Worm (Caenorhabditis elegans) whole organism, L3 larva: Measurements from ENCODE around the gene C04G6.11.
"Not testable (repeated sequence)": the region's sequence is repeated elsewhere in the genome, so short reads cannot be mapped to it uniquely, and the experiment has no call there.

Experiments used
- R02D3.7 ChIP-seq: fragments of 150-350 bp; optimal IDR thresholded peaks from 2 replicates; lab custom pipeline; 2014; ENCODE audit warnings: missing biosample characterization, missing genetic modification characterization
- aly-2 ChIP-seq: fragments of 150-350 bp; optimal IDR thresholded peaks from 2 replicates; lab custom pipeline; 2014; ENCODE audit warnings: missing biosample characterization, missing genetic modification characterization
- ceh-82 ChIP-seq: fragments of 150-350 bp; optimal IDR thresholded peaks from 2 replicates; lab custom pipeline; 2014; ENCODE audit warnings: missing biosample characterization, missing genetic modification characterization
- ceh-9 ChIP-seq: sonication (generic microtip); optimal IDR thresholded peaks from 2 replicates; lab custom pipeline; 2018; ENCODE audit warnings: missing biosample characterization, missing genetic modification characterization
- egl-27 ChIP-seq: sonication (generic microtip); optimal IDR thresholded peaks from 4 replicates; lab custom pipeline; 2017; ENCODE audit warnings: missing biosample characterization, missing genetic modification reagents, missing genetic modification characterization
- elt-2 ChIP-seq: sonication (generic microtip); optimal IDR thresholded peaks from 2 replicates; lab custom pipeline; 2016; ENCODE audit warnings: missing genetic modification reagents, mild to moderate bottlenecking, missing genetic modification characterization, missing compliant biosample characterization
- elt-3 ChIP-seq, 3 experiments: fragments of 150-350 bp in 1 of 3; sonication (generic microtip) in 2 of 3; optimal IDR thresholded peaks; 2 replicates in 2 of 3; 4 replicates in 1 of 3; lab custom pipeline; 2014 to 2017; ENCODE audit warnings: missing biosample characterization in 3 of 3, missing genetic modification characterization in 3 of 3
- fos-1 ChIP-seq: fragments of 150-350 bp; optimal IDR thresholded peaks from 2 replicates; lab custom pipeline; 2014; ENCODE audit warnings: missing biosample characterization, missing genetic modification characterization
- jun-1 ChIP-seq: fragments of 150-350 bp; optimal IDR thresholded peaks from 2 replicates; lab custom pipeline; 2014; ENCODE audit warnings: missing biosample characterization, missing genetic modification reagents, missing genetic modification characterization
- lin-15B ChIP-seq: fragments of 150-350 bp; optimal IDR thresholded peaks from 2 replicates; lab custom pipeline; 2014; ENCODE audit warnings: missing biosample characterization, missing genetic modification characterization
- lin-39 ChIP-seq: fragments of 150-350 bp; optimal IDR thresholded peaks from 2 replicates; lab custom pipeline; 2018; ENCODE audit warnings: missing biosample characterization, missing genetic modification reagents, missing genetic modification characterization
- lsy-12 ChIP-seq: sonication (generic microtip); optimal IDR thresholded peaks from 2 replicates; lab custom pipeline; 2016; ENCODE audit warnings: mild to moderate bottlenecking, missing genetic modification characterization, missing compliant biosample characterization
- mdl-1 ChIP-seq: fragments of 150-350 bp; optimal IDR thresholded peaks from 2 replicates; lab custom pipeline; 2014; ENCODE audit warnings: missing biosample characterization, missing genetic modification characterization
- nhr-11 ChIP-seq: fragments of 150-350 bp; optimal IDR thresholded peaks from 2 replicates; lab custom pipeline; 2014; ENCODE audit warnings: missing biosample characterization, missing genetic modification characterization
- nhr-12 ChIP-seq: fragments of 150-350 bp; optimal IDR thresholded peaks from 2 replicates; lab custom pipeline; 2014; ENCODE audit warnings: missing biosample characterization, missing genetic modification characterization
- nhr-237 ChIP-seq: fragments of 150-350 bp; optimal IDR thresholded peaks from 2 replicates; lab custom pipeline; 2014; ENCODE audit warnings: missing biosample characterization, missing genetic modification characterization
- nhr-25 ChIP-seq: sonication (generic microtip); optimal IDR thresholded peaks from 2 replicates; lab custom pipeline; 2017; ENCODE audit warnings: missing biosample characterization, missing genetic modification characterization
- nhr-28 ChIP-seq: fragments of 150-350 bp; optimal IDR thresholded peaks from 2 replicates; lab custom pipeline; 2014; ENCODE audit warnings: missing biosample characterization, missing genetic modification characterization
- nhr-43 ChIP-seq: sonication (generic microtip); optimal IDR thresholded peaks from 2 replicates; lab custom pipeline; 2016; ENCODE audit warnings: mild to moderate bottlenecking, missing genetic modification characterization, missing compliant biosample characterization; ENCODE audit not compliant: poor library complexity, severe bottlenecking
- nhr-77 ChIP-seq: fragments of 150-350 bp; optimal IDR thresholded peaks from 2 replicates; lab custom pipeline; 2014; ENCODE audit warnings: missing biosample characterization, missing genetic modification characterization
- pha-4 ChIP-seq: fragments of 150-350 bp; optimal IDR thresholded peaks from 2 replicates; lab custom pipeline; 2014; ENCODE audit warnings: missing biosample characterization, missing genetic modification reagents, missing genetic modification characterization
- pqm-1 ChIP-seq: fragments of 150-350 bp; optimal IDR thresholded peaks from 2 replicates; lab custom pipeline; 2017; ENCODE audit warnings: missing biosample characterization, missing genetic modification characterization, inconsistent platforms
- sea-2 ChIP-seq: fragments of 150-350 bp; sonication (generic microtip); optimal IDR thresholded peaks from 4 replicates; lab custom pipeline; 2014; ENCODE audit warnings: missing biosample characterization, missing genetic modification reagents, missing genetic modification characterization
- snpc-4 ChIP-seq: fragments of 150-350 bp; optimal IDR thresholded peaks from 2 replicates; lab custom pipeline; 2014; ENCODE audit warnings: missing biosample characterization, missing genetic modification characterization
- unc-39 ChIP-seq: sonication (generic microtip); optimal IDR thresholded peaks from 4 replicates; lab custom pipeline; 2017; ENCODE audit warnings: missing biosample characterization, missing genetic modification characterization
- unc-62 ChIP-seq: fragments of 150-350 bp; sonication (generic microtip); optimal IDR thresholded peaks from 4 replicates; lab custom pipeline; 2014; ENCODE audit warnings: missing biosample characterization, missing genetic modification reagents, missing genetic modification characterization
- zag-1 ChIP-seq: fragments of 150-350 bp; optimal IDR thresholded peaks from 2 replicates; lab custom pipeline; 2014; ENCODE audit warnings: missing biosample characterization, missing genetic modification characterization
- ztf-4 ChIP-seq: fragments of 150-350 bp; optimal IDR thresholded peaks from 2 replicates; lab custom pipeline; 2014; ENCODE audit warnings: missing biosample characterization, missing genetic modification characterization

C04G6.11 gene

DNA sequence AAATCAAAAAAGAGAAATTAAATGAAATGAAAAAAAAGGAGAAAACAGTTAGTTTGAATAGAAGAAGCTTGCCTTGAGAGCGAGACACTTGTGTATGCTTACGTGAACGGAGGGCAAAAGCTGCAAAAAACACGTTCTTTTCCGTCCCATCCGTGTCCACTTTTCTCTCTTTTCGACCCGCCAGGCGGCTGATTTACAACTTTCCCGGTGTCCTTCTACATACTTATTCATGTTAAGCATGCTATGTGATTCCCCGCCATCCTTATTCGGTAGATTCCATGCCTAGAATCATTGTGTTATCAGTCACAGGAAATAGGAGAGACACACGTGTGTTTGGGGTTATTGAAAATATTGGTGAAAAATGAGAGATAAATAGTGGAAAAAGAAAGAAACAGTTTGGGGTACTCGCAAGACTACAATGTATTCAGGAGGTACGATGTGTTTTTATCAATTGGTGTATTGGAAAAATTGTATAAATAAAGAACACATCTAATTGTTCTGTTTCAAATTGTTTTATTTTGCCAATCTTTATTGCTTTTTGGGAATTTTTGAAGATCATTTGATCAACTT lies 38.4 kb upstream of the C04G6.11 start, which contains the start of gene nas-29:
TSS of gene nas-29 (minus strand) at position 92 of the 570 bp plus-strand sequence.
- TF ChIP-seq ceh-9 (tag; lab: Kevin White, UChicago) = no peak
- TF ChIP-seq sea-2 = no peak
- no peak for TF ChIP-seq nhr-11
- TF ChIP-seq nhr-25 (tag; lab: Kevin White, UChicago) = peak; percentile 64
- TF ChIP-seq nhr-43 (tag; lab: Kevin White, UChicago) = peak; percentile 44
- peak; percentile 89 for TF ChIP-seq pqm-1 (tag; lab: Kevin White, UChicago)
- TF ChIP-seq unc-62 (GFP tag; lab: Kevin White, UChicago) = no peak
- no peak for TF ChIP-seq fos-1
- TF ChIP-seq mdl-1 (tag; lab: Kevin White, UChicago) = peak; percentile 28
- peak; percentile 98 for TF ChIP-seq elt-2 (tag; lab: Kevin White, UChicago)
- TF ChIP-seq unc-39 (tag; lab: Kevin White, UChicago) = no peak
- peak; percentile 20 for TF ChIP-seq jun-1
- TF ChIP-seq egl-27 (tag; lab: Kevin White, UChicago) = no peak
- TF ChIP-seq, all 47 proteins: peak for 6

DNA sequence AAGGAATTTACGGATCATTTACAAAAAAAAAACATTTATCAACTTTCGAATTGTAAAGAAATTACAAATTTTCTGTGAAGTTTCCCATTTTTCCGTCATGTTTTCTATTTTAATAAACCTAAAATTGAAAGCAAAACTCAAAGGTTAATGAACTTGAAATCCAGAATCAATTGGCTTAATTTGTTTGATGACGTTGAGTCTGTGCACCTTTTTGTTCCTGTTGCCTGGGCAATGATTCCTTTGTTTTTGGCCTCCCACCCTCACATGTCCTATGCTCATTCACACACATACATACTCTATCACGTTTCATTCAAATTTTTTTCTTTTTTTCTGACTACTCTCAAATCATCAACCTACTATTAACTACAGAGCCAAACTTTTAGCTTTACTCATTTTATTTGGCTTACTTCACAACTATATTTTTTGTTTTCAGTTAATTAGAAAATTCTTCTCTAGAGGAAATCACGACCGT lies 32.7 kb upstream of the C04G6.11 start, which contains the start of gene F58A6.2:
TSS of gene F58A6.2 (plus strand) at position 422 of the 472 bp plus-strand sequence.
- TF ChIP-seq fos-1 = no peak
- no peak for TF ChIP-seq nhr-12
- no peak for TF ChIP-seq pha-4 (tag; lab: Kevin White, UChicago)
- TF ChIP-seq lin-15B (tag; lab: Kevin White, UChicago) = no peak
- TF ChIP-seq lsy-12 (tag; lab: Kevin White, UChicago) = no peak
- no peak for TF ChIP-seq ceh-82 (tag; lab: Kevin White, UChicago)
- no peak for TF ChIP-seq nhr-77
- no peak for TF ChIP-seq sea-2

DNA sequence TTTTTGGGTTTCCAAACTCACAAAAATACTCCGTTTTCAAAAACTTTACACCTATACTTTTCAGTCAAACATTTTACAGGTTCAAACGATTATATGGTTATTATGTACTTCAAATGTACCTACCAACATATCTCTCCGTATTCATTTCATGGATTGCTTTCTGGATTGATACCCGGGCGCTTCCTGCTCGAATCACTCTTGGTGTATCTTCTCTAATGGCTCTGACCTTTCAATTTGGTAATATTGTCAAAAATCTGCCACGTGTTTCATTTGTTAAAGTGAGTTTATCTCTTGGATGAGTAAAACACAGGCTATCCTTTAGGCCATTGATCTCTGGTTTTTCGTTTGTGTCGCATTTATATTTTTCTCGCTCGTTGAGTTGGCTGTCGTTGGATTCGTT lies 28.2 kb upstream of the C04G6.11 start:
- TF ChIP-seq lin-39 (tag; lab: Kevin White, UChicago) = no peak

DNA sequence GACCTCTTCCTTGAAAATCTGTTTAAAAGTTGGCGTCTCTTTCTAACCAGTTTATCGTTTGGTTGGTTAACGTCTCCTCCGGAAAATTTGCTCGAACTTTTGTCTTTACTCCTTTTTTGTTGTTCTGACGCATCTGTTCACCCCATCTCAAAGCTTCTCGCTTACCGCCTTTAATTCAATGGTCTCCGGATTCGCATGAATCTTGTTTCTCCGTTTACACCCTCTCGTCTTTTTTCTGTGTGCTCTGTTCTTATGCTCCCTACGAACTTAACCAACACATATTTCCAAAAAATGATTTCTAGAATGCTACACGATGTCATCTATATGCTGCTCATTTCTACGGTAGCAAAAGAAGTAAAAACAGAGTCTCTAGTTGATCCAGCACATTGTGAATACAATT lies 26.4 kb upstream of the C04G6.11 start, which contains the start of gene lgc-56:
TSS of gene lgc-56 (plus strand) at position 301 of the 400 bp plus-strand sequence.
- TF ChIP-seq elt-3 (tag; optimal IDR thresholded peaks at IDR 0.05; lab: Kevin White, UChicago) = no peak

DNA sequence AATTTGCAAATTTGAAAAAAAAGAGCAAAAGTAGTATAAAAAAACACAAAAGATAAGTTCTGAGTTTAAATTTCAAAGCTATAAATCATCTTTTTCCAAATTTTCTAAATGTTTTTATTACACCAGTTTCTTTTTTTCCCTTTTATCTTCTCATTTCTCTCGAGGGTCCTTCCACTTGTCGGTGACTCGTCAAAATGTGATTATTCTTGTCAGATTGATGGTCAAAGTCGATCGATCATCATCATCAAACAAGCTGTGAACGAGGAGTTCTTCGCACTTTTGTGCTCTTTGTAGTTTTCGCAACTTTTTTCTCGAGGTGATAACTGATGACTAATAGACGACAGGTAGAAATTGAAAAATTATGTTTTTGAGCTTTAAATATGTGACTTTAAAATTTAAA lies 17.0 kb upstream of the C04G6.11 start:
- TF ChIP-seq unc-62 (GFP tag; lab: Kevin White, UChicago) (peak; percentile 72), sea-2 (no peak)

DNA sequence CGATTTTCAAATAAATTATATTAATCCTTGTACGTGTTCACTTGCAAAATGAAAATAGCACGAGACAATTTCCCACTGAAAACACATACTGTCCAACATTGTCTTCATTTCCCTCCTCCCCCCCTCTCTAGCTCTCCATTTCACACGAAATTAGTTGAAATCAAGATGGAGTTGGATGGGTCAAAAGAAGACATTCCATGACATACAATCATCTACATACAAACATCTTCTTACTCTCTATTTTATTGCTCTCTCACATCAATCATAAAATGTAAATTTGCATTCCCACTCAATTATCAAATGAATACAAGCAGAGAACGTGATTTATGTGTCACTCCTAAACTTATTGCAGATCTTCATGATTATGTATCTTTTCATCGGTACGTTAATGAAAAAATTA lies 12.1 kb upstream of the C04G6.11 start, which contains the start of gene srsy-1:
TSS of gene srsy-1 (plus strand) at position 301 of the 400 bp plus-strand sequence.
- TF ChIP-seq R02D3.7 (tag; lab: Kevin White, UChicago) (no peak), zag-1 (no peak), nhr-77 (no peak), nhr-25 (tag; lab: Kevin White, UChicago) (no peak), nhr-28 (tag; lab: Kevin White, UChicago) (no peak), aly-2 (no peak), ztf-4 (tag; lab: Kevin White, UChicago) (no peak), jun-1 (no peak), mdl-1 (tag; lab: Kevin White, UChicago) (no peak), snpc-4 (tag; lab: Kevin White, UChicago) (no peak), pqm-1 (tag; lab: Kevin White, UChicago) (no peak), fos-1 (no peak), nhr-43 (tag; lab: Kevin White, UChicago) (no peak), ceh-9 (tag; lab: Kevin White, UChicago) (no peak)

DNA sequence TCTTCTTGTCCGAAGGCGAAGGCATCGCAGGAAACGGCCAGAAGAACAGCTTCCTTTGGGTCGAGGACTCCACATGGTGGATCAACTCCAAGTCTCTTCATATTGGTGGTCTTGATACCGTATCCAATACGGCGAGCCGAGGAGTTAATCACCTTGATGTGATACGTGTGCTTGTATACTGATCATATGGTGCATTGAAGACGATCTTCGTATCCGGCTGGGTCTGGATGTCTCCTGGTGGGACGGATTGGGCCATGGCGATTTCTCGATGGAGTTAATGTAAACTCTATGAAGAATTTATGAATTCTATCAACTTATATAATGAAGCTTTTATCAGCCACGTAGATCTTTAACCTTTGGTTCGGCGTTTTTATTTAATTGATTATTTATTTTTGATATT lies 11.6 kb upstream of the C04G6.11 start, which contains the start of gene msp-74:
TSS of gene msp-74 (minus strand) at position 101 of the 400 bp plus-strand sequence.
- not testable (repeated sequence) for TF ChIP-seq nhr-28 (tag; lab: Kevin White, UChicago); nhr-237; lin-39 (tag; lab: Kevin White, UChicago)
